Fruit fly (Drosophila melanogaster) whole organism, embryonic: ENCODE data around the gene CG13028.

Experiments
- Aef1 ChIP-seq: fragments of 200-800 bp; sonication (Bioruptor generic); IDR thresholded peaks from 3 replicates; pipeline ENCODE4 v1.3.6; 2022; ENCODE audit warnings: missing biosample characterization, missing genetic modification characterization
- Antp ChIP-seq: fragments of 200-800 bp; sonication (Bioruptor generic); optimal IDR thresholded peaks from 3 replicates; lab custom pipeline; 2016; ENCODE audit warnings: missing biosample characterization, missing genetic modification characterization
- B-H1 ChIP-seq: fragments of 200-800 bp; sonication (Bioruptor generic); IDR thresholded peaks from 3 replicates; pipeline ENCODE4 v1.3.6; 2022; ENCODE audit warnings: missing biosample characterization, missing genetic modification characterization
- CG10321 ChIP-seq: fragments of 200-800 bp; sonication (Bioruptor generic); IDR thresholded peaks from 2 replicates; pipeline ENCODE4 v1.3.6; 2022; ENCODE audit warnings: missing biosample characterization, missing genetic modification characterization
- CG11247 ChIP-seq: fragments of 200-800 bp; sonication (Bioruptor generic); IDR thresholded peaks from 2 replicates; pipeline ENCODE4 v1.3.6; 2022; ENCODE audit warnings: missing biosample characterization, missing genetic modification characterization
- CG11456 ChIP-seq: fragments of 200-800 bp; sonication (Bioruptor generic); IDR thresholded peaks from 3 replicates; pipeline ENCODE4 v1.3.6; 2022; ENCODE audit warnings: missing biosample characterization, missing genetic modification characterization
- CG11695 ChIP-seq: fragments of 200-800 bp; sonication (Bioruptor generic); IDR thresholded peaks from 3 replicates; pipeline ENCODE4 v1.3.6; 2022; ENCODE audit warnings: missing biosample characterization, missing genetic modification characterization
- CG11723 ChIP-seq: fragments of 200-800 bp; sonication (Bioruptor generic); optimal IDR thresholded peaks from 2 replicates; lab custom pipeline; 2017; ENCODE audit warnings: missing biosample characterization, mild to moderate bottlenecking, missing genetic modification characterization
- CG12769 ChIP-seq: fragments of 200-800 bp; sonication (Bioruptor generic); optimal IDR thresholded peaks from 2 replicates; lab custom pipeline; 2019; ENCODE audit warnings: missing biosample characterization, mild to moderate bottlenecking, missing genetic modification characterization, moderate library complexity
- CG15514 ChIP-seq: fragments of 200-800 bp; sonication (Bioruptor generic); optimal IDR thresholded peaks from 3 replicates; lab custom pipeline; 2017; ENCODE audit warnings: missing biosample characterization, missing genetic modification characterization, mild to moderate bottlenecking, moderate library complexity, missing genetic modification reagents
- CG2875 ChIP-seq: fragments of 200-800 bp; sonication (Bioruptor generic); optimal IDR thresholded peaks from 2 replicates; lab custom pipeline; 2017; ENCODE audit warnings: missing biosample characterization, mild to moderate bottlenecking, missing genetic modification characterization, missing genetic modification reagents
- CG3847 ChIP-seq: fragments of 200-800 bp; sonication (Bioruptor generic); IDR thresholded peaks from 2 replicates; pipeline ENCODE4 v1.3.6; 2022; ENCODE audit warnings: missing biosample characterization, missing genetic modification characterization
- CG4617 ChIP-seq: fragments of 200-800 bp; sonication (Bioruptor generic); optimal IDR thresholded peaks from 3 replicates; lab custom pipeline; 2016; ENCODE audit warnings: missing biosample characterization, missing genetic modification characterization, borderline replicate concordance
- CG6791 ChIP-seq: fragments of 200-800 bp; sonication (Bioruptor generic); IDR thresholded peaks from 3 replicates; pipeline ENCODE4 v1.3.6; 2022; ENCODE audit warnings: missing biosample characterization, missing genetic modification characterization; ENCODE audit not compliant: partially characterized antibody
- CG7987 ChIP-seq: fragments of 200-800 bp; sonication (Bioruptor generic); optimal IDR thresholded peaks from 2 replicates; lab custom pipeline; 2018; ENCODE audit warnings: missing biosample characterization, mild to moderate bottlenecking, missing genetic modification characterization, moderate library complexity
- CG8089 ChIP-seq: fragments of 200-800 bp; sonication (Bioruptor generic); optimal IDR thresholded peaks from 3 replicates; lab custom pipeline; 2016; ENCODE audit warnings: missing biosample characterization, missing genetic modification characterization
- CTCF ChIP-seq: fragments of 200-800 bp; sonication (Bioruptor generic); optimal IDR thresholded peaks from 2 replicates; lab custom pipeline; 2017; ENCODE audit warnings: missing biosample characterization, mild to moderate bottlenecking, missing genetic modification characterization, moderate library complexity
- E2f2 ChIP-seq: fragments of 200-800 bp; sonication (Bioruptor generic); IDR thresholded peaks from 2 replicates; pipeline ENCODE4 v1.3.6; 2022; ENCODE audit warnings: missing biosample characterization, missing genetic modification characterization
- Eip74EF ChIP-seq, 2 experiments: fragments of 200-800 bp in 1 of 2; fragments of >200 bp in 1 of 2; sonication (Bioruptor generic) in 1 of 2; optimal IDR thresholded peaks; 2 replicates each; lab custom pipeline; 2017 to 2019; ENCODE audit warnings: missing biosample characterization in 2 of 2, missing genetic modification characterization in 2 of 2, mild to moderate bottlenecking in 1 of 2, moderate library complexity in 1 of 2
- Gug ChIP-seq: fragments of 200-800 bp; sonication (Bioruptor generic); IDR thresholded peaks from 4 replicates; pipeline ENCODE4 v1.3.6; 2022; ENCODE audit warnings: missing biosample characterization, missing genetic modification characterization
- HHEX ChIP-seq: fragments of 200-800 bp; sonication (Bioruptor generic); optimal IDR thresholded peaks from 3 replicates; lab custom pipeline; 2017; ENCODE audit warnings: missing biosample characterization, mild to moderate bottlenecking, missing genetic modification characterization, missing genetic modification reagents
- Lpt ChIP-seq: fragments of >200 bp; optimal IDR thresholded peaks from 2 replicates; lab custom pipeline; 2018; ENCODE audit warnings: missing biosample characterization, missing genetic modification characterization
- Mad ChIP-seq: fragments of 200-800 bp; sonication (Bioruptor generic); optimal IDR thresholded peaks from 2 replicates; lab custom pipeline; 2016; ENCODE audit warnings: missing biosample characterization, missing genetic modification characterization
- NfI ChIP-seq: fragments of 200-800 bp; sonication (Bioruptor generic); optimal IDR thresholded peaks from 3 replicates; lab custom pipeline; 2018; ENCODE audit warnings: missing biosample characterization, mild to moderate bottlenecking, missing genetic modification characterization, moderate library complexity
- Rfx ChIP-seq: fragments of 200-800 bp; sonication (Bioruptor generic); IDR thresholded peaks from 2 replicates; pipeline ENCODE4 v1.3.6; 2022; ENCODE audit warnings: missing biosample characterization, missing genetic modification characterization
- abd-A ChIP-seq: fragments of 200-800 bp; sonication (Bioruptor generic); optimal IDR thresholded peaks from 3 replicates; lab custom pipeline; 2019; ENCODE audit warnings: missing biosample characterization, mild to moderate bottlenecking, missing genetic modification characterization, moderate library complexity
- al ChIP-seq: fragments of 200-800 bp; sonication (Bioruptor generic); IDR thresholded peaks from 2 replicates; pipeline ENCODE4 v1.3.6; 2022; ENCODE audit warnings: missing biosample characterization, missing genetic modification characterization
- amos ChIP-seq: fragments of 200-800 bp; sonication (Bioruptor generic); IDR thresholded peaks from 2 replicates; pipeline ENCODE4 v1.3.6; 2022; ENCODE audit warnings: missing biosample characterization, missing genetic modification characterization; ENCODE audit not compliant: partially characterized antibody
- ap ChIP-seq: fragments of 200-800 bp; sonication (Bioruptor generic); IDR thresholded peaks from 2 replicates; pipeline ENCODE4 v1.3.6; 2022; ENCODE audit warnings: missing biosample characterization, missing genetic modification characterization
- chinmo ChIP-seq: fragments of 200-800 bp; sonication (Bioruptor generic); IDR thresholded peaks from 4 replicates; pipeline ENCODE4 v1.3.6; 2022; ENCODE audit warnings: missing biosample characterization, missing genetic modification characterization; ENCODE audit not compliant: partially characterized antibody
- ci ChIP-seq: fragments of 200-800 bp; sonication (Bioruptor generic); IDR thresholded peaks from 3 replicates; pipeline ENCODE4 v1.3.6; 2022; ENCODE audit warnings: missing biosample characterization, missing genetic modification characterization
- crol ChIP-seq: fragments of 200-800 bp; sonication (Bioruptor generic); IDR thresholded peaks from 2 replicates; pipeline ENCODE4 v1.3.6; 2022; ENCODE audit warnings: missing biosample characterization, missing genetic modification characterization
- crp ChIP-seq, 2 experiments: fragments of 200-800 bp; sonication (Bioruptor generic); optimal IDR thresholded peaks; 2 replicates in 1 of 2; 3 replicates in 1 of 2; lab custom pipeline; 2017; ENCODE audit warnings: missing biosample characterization in 2 of 2, missing genetic modification characterization in 2 of 2, mild to moderate bottlenecking in 1 of 2, moderate library complexity in 1 of 2
- da ChIP-seq: fragments of 200-800 bp; sonication (Bioruptor generic); optimal IDR thresholded peaks from 2 replicates; lab custom pipeline; 2016; ENCODE audit warnings: missing biosample characterization, missing genetic modification characterization
- dati ChIP-seq: fragments of 200-800 bp; sonication (Bioruptor generic); IDR thresholded peaks from 2 replicates; pipeline ENCODE4 v1.3.6; 2022; ENCODE audit warnings: missing biosample characterization, missing genetic modification characterization
- dysf ChIP-seq: fragments of 200-800 bp; sonication (Bioruptor generic); IDR thresholded peaks from 3 replicates; pipeline ENCODE4 v1.3.6; 2022; ENCODE audit warnings: missing biosample characterization, missing genetic modification characterization
- gsb ChIP-seq: fragments of 200-800 bp; sonication (Bioruptor generic); IDR thresholded peaks from 2 replicates; pipeline ENCODE4 v1.3.6; 2022; ENCODE audit warnings: missing biosample characterization, missing genetic modification characterization
- lbe ChIP-seq: fragments of 200-800 bp; sonication (Bioruptor generic); optimal IDR thresholded peaks from 2 replicates; lab custom pipeline; 2016; ENCODE audit warnings: missing biosample characterization, mild to moderate bottlenecking, missing genetic modification characterization
- nau ChIP-seq: fragments of 200-800 bp; sonication (Bioruptor generic); optimal IDR thresholded peaks from 3 replicates; lab custom pipeline; 2017; ENCODE audit warnings: missing biosample characterization, mild to moderate bottlenecking, missing genetic modification characterization, missing genetic modification reagents
- org-1 ChIP-seq: fragments of 200-800 bp; sonication (Bioruptor generic); optimal IDR thresholded peaks from 2 replicates; lab custom pipeline; 2017; ENCODE audit warnings: missing biosample characterization, missing genetic modification characterization
- phol ChIP-seq: fragments of 200-800 bp; sonication (Bioruptor generic); optimal IDR thresholded peaks from 3 replicates; lab custom pipeline; 2018; ENCODE audit warnings: missing biosample characterization, mild to moderate bottlenecking, missing genetic modification characterization, moderate library complexity
- sd ChIP-seq: fragments of 200-800 bp; sonication (Bioruptor generic); optimal IDR thresholded peaks from 3 replicates; lab custom pipeline; 2018; ENCODE audit warnings: missing biosample characterization, mild to moderate bottlenecking, missing genetic modification characterization, moderate library complexity
- so ChIP-seq: fragments of 200-800 bp; sonication (Bioruptor generic); IDR thresholded peaks from 3 replicates; pipeline ENCODE4 v1.3.6; 2022; ENCODE audit warnings: missing biosample characterization, missing genetic modification characterization
- sr ChIP-seq: fragments of 200-800 bp; sonication (Bioruptor generic); IDR thresholded peaks from 3 replicates; pipeline ENCODE4 v1.3.6; 2022; ENCODE audit warnings: missing biosample characterization, missing genetic modification characterization
- stwl ChIP-seq: fragments of 200-800 bp; sonication (Bioruptor generic); optimal IDR thresholded peaks from 3 replicates; lab custom pipeline; 2018; ENCODE audit warnings: missing biosample characterization, mild to moderate bottlenecking, missing genetic modification characterization, moderate library complexity
- toy ChIP-seq: fragments of 200-800 bp; sonication (Bioruptor generic); IDR thresholded peaks from 2 replicates; pipeline ENCODE4 v1.3.6; 2022; ENCODE audit warnings: missing biosample characterization, missing genetic modification characterization
- trh ChIP-seq: fragments of 200-800 bp; sonication (Bioruptor generic); optimal IDR thresholded peaks from 2 replicates; lab custom pipeline; 2016; ENCODE audit warnings: missing biosample characterization, missing genetic modification characterization
- vnd ChIP-seq: fragments of 200-800 bp; sonication (Bioruptor generic); IDR thresholded peaks from 3 replicates; pipeline ENCODE4 v1.3.6; 2022; ENCODE audit warnings: missing biosample characterization, missing genetic modification characterization; ENCODE audit not compliant: partially characterized antibody
- zen2 ChIP-seq: fragments of 200-800 bp; sonication (Bioruptor generic); IDR thresholded peaks from 3 replicates; pipeline ENCODE4 v1.3.6; 2022; ENCODE audit warnings: missing biosample characterization, missing genetic modification characterization; ENCODE audit not compliant: partially characterized antibody

CG13028 gene

DNA sequence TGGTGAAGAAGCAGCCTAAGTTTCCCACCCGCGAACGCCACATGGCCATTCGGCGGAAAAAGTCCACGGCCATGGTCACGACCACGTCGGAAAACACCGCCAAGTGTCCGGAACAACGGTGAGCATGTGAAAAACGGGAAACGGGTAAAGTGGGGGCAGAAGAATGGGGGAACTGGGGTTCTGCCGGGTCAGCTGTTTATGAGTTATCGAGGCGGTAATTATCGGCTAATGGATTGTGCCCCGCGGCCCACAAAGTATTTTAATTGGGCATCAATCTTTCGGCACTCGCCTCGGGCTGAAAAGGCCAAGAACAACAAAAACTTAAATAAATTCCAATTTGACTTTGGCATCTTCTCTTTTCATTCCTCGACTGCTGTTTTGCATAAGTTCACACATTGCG lies 35.8 kb upstream of the CG13028 start:
- no peak for TF ChIP-seq CG2875 (GFP tag; lab: Kevin White, UChicago)
- 0 out of 3 replicates have a peak, but pooled peaks have one; percentile 12 for TF ChIP-seq CG11456 (GFP tag; lab: Robert Waterston, UW)
- peak; percentile 73 for TF ChIP-seq CG12769 (tag; lab: Kevin White, UChicago)
- peak; percentile 25 for TF ChIP-seq org-1 (GFP tag; lab: Kevin White, UChicago)
- TF ChIP-seq crol = peak; percentile 65; the same call in 1 of the 2 replicates
- TF ChIP-seq ap (GFP tag; lab: Robert Waterston, UW) = no peak
- peak; percentile 15 for TF ChIP-seq CTCF (GFP tag; lab: Kevin White, UChicago)
- no peak for TF ChIP-seq CG11723 (GFP tag; lab: Kevin White, UChicago)
- TF ChIP-seq toy = no peak
- 0 out of 3 replicates have a peak, but pooled peaks have one; percentile 18 for TF ChIP-seq so (GFP tag; lab: Robert Waterston, UW)
- 0 out of 2 replicates have a peak, but pooled peaks have one; percentile 25 for TF ChIP-seq CG10321 (GFP tag; lab: Robert Waterston, UW)
- 0 out of 4 replicates have a peak, but pooled peaks have one; percentile 6 for TF ChIP-seq chinmo
- no peak for TF ChIP-seq B-H1 (GFP tag; lab: Robert Waterston, UW)
- TF ChIP-seq abd-A (tag; lab: Kevin White, UChicago) = peak; percentile 67
- TF ChIP-seq sd (tag; lab: Kevin White, UChicago) = peak; percentile 78
- peak in 1 of 2 experiments; percentile 4 for TF ChIP-seq crp (GFP tag; optimal IDR thresholded peaks at IDR 0.05; lab: Kevin White, UChicago)
- TF ChIP-seq ci = 0 out of 3 replicates have a peak, but pooled peaks have one; percentile 26

DNA sequence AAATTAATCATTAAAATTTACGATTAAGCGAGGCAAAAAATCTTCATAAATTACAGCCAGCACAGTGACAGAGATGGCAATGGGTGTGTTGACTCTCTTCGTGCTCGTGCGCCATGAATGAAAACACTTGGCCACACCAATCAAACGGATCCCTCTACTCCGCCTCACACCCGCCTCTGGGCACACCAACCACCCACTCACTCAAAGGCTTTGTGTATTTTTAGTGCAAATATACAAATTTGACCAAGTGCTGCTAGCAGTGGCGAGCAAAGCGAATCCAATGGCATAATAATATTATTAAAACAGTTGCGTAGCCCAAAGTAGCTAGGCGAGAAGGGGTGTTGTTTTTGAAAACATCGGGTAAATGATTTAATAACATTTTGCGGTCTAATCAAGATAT lies 33.5 kb upstream of the CG13028 start:
- TF ChIP-seq CG15514 (GFP tag; lab: Kevin White, UChicago) (peak; percentile 17), dysf (GFP tag; lab: Robert Waterston, UW) (0 out of 3 replicates have a peak, but pooled peaks have one; percentile 11), zen2 (0 out of 3 replicates have a peak, but pooled peaks have one; percentile 29), vnd (GFP tag; lab: Robert Waterston, UW) (no peak), nau (GFP tag; lab: Kevin White, UChicago) (peak; percentile 24), lbe (GFP tag; lab: Kevin White, UChicago) (no peak), E2f2 (peak; percentile 7; the same call in 1 of the 2 replicates), CG7987 (peak; percentile 5), CG12769 (tag; lab: Kevin White, UChicago) (peak; percentile 57), CG11247 (no peak), CG4617 (GFP tag; lab: Kevin White, UChicago) (no peak), HHEX (GFP tag; lab: Kevin White, UChicago) (no peak), Lpt (GFP tag; lab: Kevin White, UChicago) (no peak), CG3847 (GFP tag; lab: Robert Waterston, UW) (no peak), sr (GFP tag; lab: Robert Waterston, UW) (peak; percentile 72; the same call in 2 of the 3 replicates), al (no peak), Mad (GFP tag; lab: Kevin White, UChicago) (no peak), NfI (no peak), gsb (no peak), dati (GFP tag; lab: Robert Waterston, UW) (0 out of 2 replicates have a peak, but pooled peaks have one; percentile 8), Antp (no peak), trh (no peak), Aef1 (GFP tag; lab: Robert Waterston, UW) (no peak), CG8089 (GFP tag; lab: Kevin White, UChicago) (no peak), stwl (tag; lab: Kevin White, UChicago) (peak; percentile 95), CG11695 (GFP tag; lab: Robert Waterston, UW) (0 out of 3 replicates have a peak, but pooled peaks have one; percentile 13), amos (GFP tag; lab: Robert Waterston, UW) (0 out of 2 replicates have a peak, but pooled peaks have one; percentile 9), Gug (GFP tag; lab: Robert Waterston, UW) (no peak), da (GFP tag; lab: Kevin White, UChicago) (no peak), phol (tag; lab: Kevin White, UChicago) (no peak), CG6791 (peak; percentile 60; the same call in 2 of the 3 replicates), org-1 (GFP tag; lab: Kevin White, UChicago) (no peak), Eip74EF (GFP tag; optimal IDR thresholded peaks at IDR 0.05; lab: Kevin White, UChicago) (no peak), Rfx (peak; percentile 19; the same call in 1 of the 2 replicates)
